Worm (Caenorhabditis elegans) whole organism, late embryonic: Measurements from ENCODE around the gene ugtp-1.

Source experiments
- C38D4.7 ChIP-seq: fragments of 200-800 bp; sonication (Bioruptor generic); optimal IDR thresholded peaks from 2 replicates; lab custom pipeline; 2018; ENCODE audit warnings: mild to moderate bottlenecking, missing genetic modification characterization, moderate library complexity, missing compliant biosample characterization
- F13H6.1 ChIP-seq: sonication (generic microtip); optimal IDR thresholded peaks from 2 replicates; lab custom pipeline; 2016; ENCODE audit warnings: missing genetic modification characterization, missing compliant biosample characterization
- K02D7.2 ChIP-seq: sonication (generic microtip); optimal IDR thresholded peaks from 2 replicates; lab custom pipeline; 2017; ENCODE audit warnings: mild to moderate bottlenecking, missing genetic modification characterization, missing compliant biosample characterization
- K09A11.1 ChIP-seq: sonication (generic microtip); optimal IDR thresholded peaks from 2 replicates; lab custom pipeline; 2017; ENCODE audit warnings: antibody characterized with exemption, mild to moderate bottlenecking, missing genetic modification characterization, missing compliant biosample characterization; ENCODE audit not compliant: insufficient read depth
- Y22D7AL.16 ChIP-seq: sonication (generic microtip); optimal IDR thresholded peaks from 2 replicates; lab custom pipeline; 2016; ENCODE audit warnings: missing genetic modification characterization, missing compliant biosample characterization
- ama-1 ChIP-seq: fragments of 150-350 bp; optimal IDR thresholded peaks from 2 replicates; lab custom pipeline; 2014
- ceh-14 ChIP-seq: sonication (generic microtip); optimal IDR thresholded peaks from 2 replicates; lab custom pipeline; 2016; ENCODE audit warnings: missing genotype, missing genetic modification characterization, missing compliant biosample characterization
- ceh-18 ChIP-seq: sonication (generic microtip); optimal IDR thresholded peaks from 2 replicates; lab custom pipeline; 2016; ENCODE audit warnings: missing genetic modification characterization, missing compliant biosample characterization
- ceh-2 ChIP-seq: sonication (generic microtip); optimal IDR thresholded peaks from 2 replicates; lab custom pipeline; 2016; ENCODE audit warnings: missing genotype, missing genetic modification characterization, missing compliant biosample characterization
- ceh-22 ChIP-seq: sonication (generic microtip); optimal IDR thresholded peaks from 2 replicates; lab custom pipeline; 2017; ENCODE audit warnings: missing biosample characterization, missing genetic modification characterization
- ceh-24 ChIP-seq: sonication (generic microtip); optimal IDR thresholded peaks from 2 replicates; lab custom pipeline; 2016; ENCODE audit warnings: mild to moderate bottlenecking, missing genetic modification characterization, missing compliant biosample characterization
- ceh-30 ChIP-seq: fragments of 150-350 bp; optimal IDR thresholded peaks from 2 replicates; lab custom pipeline; 2014; ENCODE audit warnings: missing biosample characterization, missing genetic modification characterization
- ceh-31 ChIP-seq: sonication (generic microtip); optimal IDR thresholded peaks from 2 replicates; lab custom pipeline; 2016; ENCODE audit warnings: missing genetic modification characterization, missing compliant biosample characterization
- ceh-45 ChIP-seq: fragments of 200-800 bp; sonication (Bioruptor generic); IDR thresholded peaks from 2 replicates; pipeline ENCODE4 v1.3.6; 2022; ENCODE audit warnings: missing genetic modification reagents, missing genetic modification characterization, missing compliant biosample characterization
- ceh-48 ChIP-seq: sonication (generic microtip); optimal IDR thresholded peaks from 2 replicates; lab custom pipeline; 2016; ENCODE audit warnings: missing genetic modification characterization, inconsistent platforms, missing compliant biosample characterization
- ceh-6 ChIP-seq: fragments of 200-800 bp; sonication (Bioruptor generic); optimal IDR thresholded peaks from 2 replicates; lab custom pipeline; 2018; ENCODE audit warnings: mild to moderate bottlenecking, missing genetic modification characterization, missing compliant biosample characterization
- ceh-9 ChIP-seq: sonication (generic microtip); optimal IDR thresholded peaks from 2 replicates; lab custom pipeline; 2016; ENCODE audit warnings: mild to moderate bottlenecking, missing genetic modification characterization, inconsistent platforms, missing compliant biosample characterization
- dmd-4 ChIP-seq: sonication (generic microtip); optimal IDR thresholded peaks from 2 replicates; lab custom pipeline; 2016; ENCODE audit warnings: borderline replicate concordance, missing genetic modification characterization, missing compliant biosample characterization
- elt-2 ChIP-seq: sonication (generic microtip); optimal IDR thresholded peaks from 2 replicates; lab custom pipeline; 2016; ENCODE audit warnings: missing genetic modification reagents, missing genetic modification characterization, missing compliant biosample characterization
- ets-4 ChIP-seq: sonication (generic microtip); optimal IDR thresholded peaks from 2 replicates; lab custom pipeline; 2016; ENCODE audit warnings: missing genetic modification characterization, missing compliant biosample characterization
- fkh-10 ChIP-seq: fragments of 150-350 bp; optimal IDR thresholded peaks from 2 replicates; lab custom pipeline; 2014; ENCODE audit warnings: missing biosample characterization, missing genetic modification reagents, missing genetic modification characterization
- hlh-13 ChIP-seq: fragments of 200-800 bp; sonication (Bioruptor generic); optimal IDR thresholded peaks from 2 replicates; lab custom pipeline; 2018; ENCODE audit warnings: mild to moderate bottlenecking, missing genetic modification characterization, missing compliant biosample characterization
- hlh-15 ChIP-seq: sonication (generic microtip); optimal IDR thresholded peaks from 2 replicates; lab custom pipeline; 2016; ENCODE audit warnings: missing genetic modification characterization, missing compliant biosample characterization
- hlh-30 ChIP-seq: sonication (generic microtip); optimal IDR thresholded peaks from 2 replicates; lab custom pipeline; 2017; ENCODE audit warnings: antibody characterized with exemption, missing genetic modification characterization, missing compliant biosample characterization; ENCODE audit not compliant: insufficient read depth
- hlh-6 ChIP-seq: sonication (generic microtip); optimal IDR thresholded peaks from 2 replicates; lab custom pipeline; 2016; ENCODE audit warnings: missing genotype, missing genetic modification characterization, missing compliant biosample characterization
- mec-3 ChIP-seq: sonication (generic microtip); optimal IDR thresholded peaks from 2 replicates; lab custom pipeline; 2016; ENCODE audit warnings: borderline replicate concordance, missing genetic modification characterization, missing compliant biosample characterization
- nfya-1 ChIP-seq: sonication (generic microtip); optimal IDR thresholded peaks from 2 replicates; lab custom pipeline; 2017; ENCODE audit warnings: missing genetic modification characterization, mild to moderate bottlenecking, missing compliant biosample characterization, antibody characterized with exemption, moderate library complexity
- npax-4 ChIP-seq: sonication (generic microtip); optimal IDR thresholded peaks from 2 replicates; lab custom pipeline; 2016; ENCODE audit warnings: missing genetic modification characterization, missing compliant biosample characterization
- odd-2 ChIP-seq: sonication (generic microtip); optimal IDR thresholded peaks from 2 replicates; lab custom pipeline; 2017; ENCODE audit warnings: antibody characterized with exemption, mild to moderate bottlenecking, missing genetic modification characterization, missing compliant biosample characterization
- pag-3 ChIP-seq: sonication (generic microtip); optimal IDR thresholded peaks from 2 replicates; lab custom pipeline; 2016; ENCODE audit warnings: missing compliant biosample characterization, missing genetic modification characterization, borderline replicate concordance
- pax-1 ChIP-seq: fragments of 150-350 bp; optimal IDR thresholded peaks from 2 replicates; lab custom pipeline; 2014; ENCODE audit warnings: missing biosample characterization, missing genetic modification characterization
- pha-4 ChIP-seq: fragments of 150-350 bp; optimal IDR thresholded peaks from 2 replicates; lab custom pipeline; 2018; ENCODE audit warnings: missing biosample characterization, missing genetic modification reagents, missing genetic modification characterization
- pros-1 ChIP-seq: fragments of 150-350 bp; optimal IDR thresholded peaks from 2 replicates; lab custom pipeline; 2014; ENCODE audit warnings: missing biosample characterization, missing genetic modification reagents, missing genetic modification characterization
- rnt-1 ChIP-seq: sonication (generic microtip); optimal IDR thresholded peaks from 2 replicates; lab custom pipeline; 2016; ENCODE audit warnings: missing genetic modification characterization, missing compliant biosample characterization
- sdc-2 ChIP-seq: sonication (generic microtip); optimal IDR thresholded peaks from 2 replicates; lab custom pipeline; 2016; ENCODE audit warnings: missing genotype, missing genetic modification characterization, missing compliant biosample characterization
- sox-2 ChIP-seq: fragments of 200-800 bp; sonication (Bioruptor generic); IDR thresholded peaks from 2 replicates; pipeline ENCODE4 v1.3.6; 2022; ENCODE audit warnings: missing genetic modification reagents, missing genetic modification characterization, missing compliant biosample characterization
- sox-4 ChIP-seq: sonication (generic microtip); optimal IDR thresholded peaks from 2 replicates; lab custom pipeline; 2017; ENCODE audit warnings: mild to moderate bottlenecking, missing genetic modification characterization, inconsistent platforms, missing compliant biosample characterization
- tbx-2 ChIP-seq: sonication (generic microtip); optimal IDR thresholded peaks from 2 replicates; lab custom pipeline; 2016; ENCODE audit warnings: missing genetic modification characterization, missing compliant biosample characterization
- tbx-7 ChIP-seq: sonication (generic microtip); optimal IDR thresholded peaks from 2 replicates; lab custom pipeline; 2016; ENCODE audit warnings: missing genotype, missing genetic modification characterization, missing compliant biosample characterization
- unc-3 ChIP-seq, 2 experiments: fragments of 200-800 bp in 1 of 2; sonication (Bioruptor generic) in 1 of 2; sonication (generic microtip) in 1 of 2; conservative IDR thresholded peaks in 1 of 2; optimal IDR thresholded peaks in 1 of 2; 2 replicates each; pipeline versions ENCODE4 v1.3.6 to Lab custom; 2016 to 2022; ENCODE audit warnings: missing compliant biosample characterization in 2 of 2, missing genetic modification characterization in 2 of 2, missing genetic modification reagents in 1 of 2
- unc-42 ChIP-seq: sonication (generic microtip); optimal IDR thresholded peaks from 2 replicates; lab custom pipeline; 2016; ENCODE audit warnings: missing genotype, missing genetic modification characterization, missing compliant biosample characterization
- unc-55 ChIP-seq: sonication (generic microtip); optimal IDR thresholded peaks from 2 replicates; lab custom pipeline; 2017; ENCODE audit warnings: missing biosample characterization, missing genetic modification reagents, missing genetic modification characterization
- unc-86 ChIP-seq: sonication (generic microtip); optimal IDR thresholded peaks from 2 replicates; lab custom pipeline; 2016; ENCODE audit warnings: missing genetic modification characterization, missing compliant biosample characterization
- zip-5 ChIP-seq: sonication (generic microtip); optimal IDR thresholded peaks from 2 replicates; lab custom pipeline; 2016; ENCODE audit warnings: missing genetic modification characterization, missing compliant biosample characterization
- ztf-16 ChIP-seq: sonication (generic microtip); optimal IDR thresholded peaks from 2 replicates; lab custom pipeline; 2017; ENCODE audit warnings: missing genetic modification characterization, missing compliant biosample characterization

ugtp-1 gene

ce11 chrIII:8750606-8751005 lies at the start of gene ugtp-1:
Gene ugtp-1 (minus strand): TSS chrIII:8750706.
- TF ChIP-seq K02D7.2 (no peak), unc-86 (tag; lab: Kevin White, UChicago) (no peak), unc-3 (GFP tag; conservative IDR thresholded peaks at IDR 0.05; lab: Robert Waterston, UW) (no peak), unc-3 (tag; optimal IDR thresholded peaks at IDR 0.05; lab: Kevin White, UChicago) (no peak)
- TF ChIP-seq, all 69 proteins: peak for 0

- no peak for TF ChIP-seq sox-2 (GFP tag; lab: Robert Waterston, UW)
- no peak for TF ChIP-seq pros-1 (tag; lab: Kevin White, UChicago)
- peak; percentile 66 for TF ChIP-seq nfya-1 (tag; lab: Kevin White, UChicago)
- peak; percentile 65 for TF ChIP-seq elt-2 (tag; lab: Kevin White, UChicago)
- TF ChIP-seq hlh-30 (tag; lab: Kevin White, UChicago), result peak; percentile 19
- TF ChIP-seq ztf-16, result no peak
- TF ChIP-seq hlh-6 (tag; lab: Kevin White, UChicago), result no peak
- no peak for TF ChIP-seq dmd-4
- peak; percentile 33 for TF ChIP-seq ceh-18 (tag; lab: Kevin White, UChicago)
- TF ChIP-seq unc-42 (tag; lab: Kevin White, UChicago), result peak; percentile 20
- peak; percentile 60 for TF ChIP-seq unc-55 (GFP tag; lab: Kevin White, UChicago)
- TF ChIP-seq ceh-31 (tag; lab: Kevin White, UChicago), result peak; percentile 50
- TF ChIP-seq tbx-2 (tag; lab: Kevin White, UChicago), result peak; percentile 23
Measured at ce11 chrIII:8797211-8797733, 46.8 kb upstream of the ugtp-1 start.

ce11 chrIII:8795595-8796141 lies 45.2 kb upstream of the ugtp-1 start:
- TF ChIP-seq pha-4 (tag; lab: Kevin White, UChicago), result no peak
- TF ChIP-seq hlh-6 (tag; lab: Kevin White, UChicago), result peak; percentile 28
- TF ChIP-seq ceh-48 (tag; lab: Kevin White, UChicago), result peak; percentile 67
- no peak for TF ChIP-seq unc-86 (tag; lab: Kevin White, UChicago)
- TF ChIP-seq ceh-30 (tag; lab: Kevin White, UChicago), result peak; percentile 60
- peak; percentile 96 for TF ChIP-seq nfya-1 (tag; lab: Kevin White, UChicago)
- peak; percentile 92 for TF ChIP-seq ceh-31 (tag; lab: Kevin White, UChicago)
- peak; percentile 75 for TF ChIP-seq ceh-14 (tag; lab: Kevin White, UChicago)
- no peak for TF ChIP-seq mec-3
- no peak for TF ChIP-seq ceh-22 (tag; lab: Kevin White, UChicago)
- peak; percentile 10 for TF ChIP-seq sdc-2 (tag; lab: Kevin White, UChicago)
- peak; percentile 95 for TF ChIP-seq tbx-2 (tag; lab: Kevin White, UChicago)
- peak; percentile 90 for TF ChIP-seq ceh-18 (tag; lab: Kevin White, UChicago)
- TF ChIP-seq ceh-6, result no peak
- no peak for TF ChIP-seq ceh-45
- TF ChIP-seq ztf-16, result no peak
- no peak for TF ChIP-seq C38D4.7 (GFP tag; lab: Kevin White, UChicago)
- TF ChIP-seq hlh-13 (GFP tag; lab: Kevin White, UChicago), result no peak
- TF ChIP-seq F13H6.1 (tag; lab: Kevin White, UChicago), result peak; percentile 83
- no peak for TF ChIP-seq pax-1 (tag; lab: Kevin White, UChicago)
- TF ChIP-seq ama-1 (lab: Kevin White, UChicago), result no peak
- peak; percentile 17 for TF ChIP-seq tbx-7 (tag; lab: Kevin White, UChicago)
- TF ChIP-seq odd-2 (tag; lab: Kevin White, UChicago), result no peak
- TF ChIP-seq Y22D7AL.16 (tag; lab: Kevin White, UChicago), result no peak
- TF ChIP-seq sox-4 (tag; lab: Kevin White, UChicago), result no peak
- no peak for TF ChIP-seq npax-4 (tag; lab: Kevin White, UChicago)
- TF ChIP-seq ceh-9 (tag; lab: Kevin White, UChicago), result no peak
- peak; percentile 6 for TF ChIP-seq dmd-4
- no peak for TF ChIP-seq hlh-15 (tag; lab: Kevin White, UChicago)
- TF ChIP-seq zip-5 (tag; lab: Kevin White, UChicago), result no peak
- peak; percentile 33 for TF ChIP-seq K09A11.1
- TF ChIP-seq ceh-24 (tag; lab: Kevin White, UChicago), result no peak
- no peak for TF ChIP-seq fkh-10 (GFP tag; lab: Kevin White, UChicago)
- TF ChIP-seq ets-4, result peak; percentile 25
- no peak for TF ChIP-seq pag-3 (tag; lab: Kevin White, UChicago)
- TF ChIP-seq K02D7.2, result no peak
- TF ChIP-seq ceh-2 (tag; lab: Kevin White, UChicago), result peak; percentile 54
- no peak for TF ChIP-seq unc-3 (GFP tag; conservative IDR thresholded peaks at IDR 0.05; lab: Robert Waterston, UW)
- peak; percentile 17 for TF ChIP-seq unc-3 (tag; optimal IDR thresholded peaks at IDR 0.05; lab: Kevin White, UChicago)
- peak; percentile 17 for TF ChIP-seq elt-2 (tag; lab: Kevin White, UChicago)
- TF ChIP-seq rnt-1 (tag; lab: Kevin White, UChicago), result peak; percentile 89
